Worm (Caenorhabditis elegans) whole organism, mixed stage, embryonic: ENCODE measurements around the gene Y39A1A.10.

Experiments used
- blmp-1 ChIP-seq: fragments of 150-350 bp; optimal IDR thresholded peaks from 2 replicates; lab custom pipeline; 2014; ENCODE audit warnings: missing biosample characterization, missing genetic modification characterization
- elt-1 ChIP-seq: sonication (generic microtip); optimal IDR thresholded peaks from 2 replicates; lab custom pipeline; 2017; ENCODE audit warnings: missing genetic modification characterization, mild to moderate bottlenecking, missing compliant biosample characterization, antibody characterized with exemption, moderate library complexity, borderline replicate concordance; ENCODE audit not compliant: insufficient read depth
- flh-1 ChIP-seq: fragments of 200-800 bp; sonication (Bioruptor generic); optimal IDR thresholded peaks from 2 replicates; lab custom pipeline; 2018; ENCODE audit warnings: mild to moderate bottlenecking, missing genetic modification characterization, moderate library complexity, missing compliant biosample characterization
- hlh-1 ChIP-seq: fragments of 150-350 bp; optimal IDR thresholded peaks from 2 replicates; lab custom pipeline; 2014; ENCODE audit warnings: missing biosample characterization, missing genetic modification reagents, missing genetic modification characterization
- lin-13 ChIP-seq: fragments of 150-350 bp; optimal IDR thresholded peaks from 2 replicates; lab custom pipeline; 2014; ENCODE audit warnings: missing biosample characterization, missing genetic modification characterization
- mep-1 ChIP-seq: fragments of 150-350 bp; optimal IDR thresholded peaks from 2 replicates; lab custom pipeline; 2017; ENCODE audit warnings: missing biosample characterization, missing genetic modification reagents, missing genetic modification characterization, inconsistent platforms
- nhr-12 ChIP-seq: fragments of 150-350 bp; optimal IDR thresholded peaks from 2 replicates; lab custom pipeline; 2014; ENCODE audit warnings: missing biosample characterization, missing genetic modification characterization
- nhr-28 ChIP-seq: fragments of 150-350 bp; optimal IDR thresholded peaks from 2 replicates; lab custom pipeline; 2014; ENCODE audit warnings: missing biosample characterization, missing genetic modification characterization
- nhr-76 ChIP-seq: sonication (generic microtip); optimal IDR thresholded peaks from 2 replicates; lab custom pipeline; 2017; ENCODE audit warnings: missing biosample characterization, missing genetic modification characterization
- snpc-4 ChIP-seq: fragments of 150-350 bp; optimal IDR thresholded peaks from 2 replicates; lab custom pipeline; 2014; ENCODE audit warnings: missing biosample characterization, missing genetic modification characterization
- unc-39 ChIP-seq: fragments of 150-350 bp; optimal IDR thresholded peaks from 2 replicates; lab custom pipeline; 2014; ENCODE audit warnings: missing biosample characterization, missing genetic modification characterization
- ztf-11 ChIP-seq: fragments of 150-350 bp; optimal IDR thresholded peaks from 2 replicates; lab custom pipeline; 2014; ENCODE audit warnings: missing biosample characterization, missing genetic modification characterization

DNA sequence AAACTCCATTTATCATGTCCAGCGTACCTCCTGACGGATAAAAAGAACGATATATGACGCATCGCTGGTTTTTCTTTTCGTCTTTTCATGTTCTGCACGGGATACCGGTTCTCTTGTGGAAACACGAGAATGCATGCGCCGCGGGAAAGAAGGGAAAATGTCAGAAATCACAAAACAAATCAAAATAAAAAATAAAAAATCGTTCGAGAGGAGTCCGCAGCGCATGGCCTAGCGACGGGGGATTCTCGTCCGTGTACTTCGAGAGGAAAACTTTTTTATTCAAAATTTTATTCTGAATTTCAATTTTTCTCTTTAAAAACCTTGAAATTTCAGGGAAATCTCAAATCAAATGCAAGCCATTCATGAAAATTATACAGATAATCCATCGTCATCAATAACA lies 11.3 kb upstream of the Y39A1A.10 start, which contains the start of the genes lron-10 and hpr-9:
- TF ChIP-seq nhr-12 (no peak), snpc-4 (tag; lab: Kevin White, UChicago) (no peak), mep-1 (tag; lab: Kevin White, UChicago) (no peak), flh-1 (no peak), nhr-28 (tag; lab: Kevin White, UChicago) (no peak), lin-13 (tag; lab: Kevin White, UChicago) (no peak), elt-1 (tag; lab: Kevin White, UChicago) (no peak), unc-39 (no peak), ztf-11 (tag; lab: Kevin White, UChicago) (no peak), hlh-1 (no peak), blmp-1 (tag; lab: Kevin White, UChicago) (no peak), nhr-76 (tag; lab: Kevin White, UChicago) (no peak)
